Worm (Caenorhabditis elegans) whole organism, midembryonic: ENCODE data around the gene ptr-18.

Experiments
- T22C8.4 ChIP-seq: fragments of 200-800 bp; sonication (Bioruptor generic); IDR thresholded peaks from 2 replicates; pipeline ENCODE4 v1.3.6; 2022; ENCODE audit warnings: missing genetic modification characterization, missing compliant biosample characterization
- ztf-23 ChIP-seq: fragments of 200-800 bp; sonication (Bioruptor generic); IDR thresholded peaks from 2 replicates; pipeline ENCODE4 v1.3.6; 2022; ENCODE audit warnings: missing genetic modification reagents, missing genetic modification characterization, missing compliant biosample characterization

DNA sequence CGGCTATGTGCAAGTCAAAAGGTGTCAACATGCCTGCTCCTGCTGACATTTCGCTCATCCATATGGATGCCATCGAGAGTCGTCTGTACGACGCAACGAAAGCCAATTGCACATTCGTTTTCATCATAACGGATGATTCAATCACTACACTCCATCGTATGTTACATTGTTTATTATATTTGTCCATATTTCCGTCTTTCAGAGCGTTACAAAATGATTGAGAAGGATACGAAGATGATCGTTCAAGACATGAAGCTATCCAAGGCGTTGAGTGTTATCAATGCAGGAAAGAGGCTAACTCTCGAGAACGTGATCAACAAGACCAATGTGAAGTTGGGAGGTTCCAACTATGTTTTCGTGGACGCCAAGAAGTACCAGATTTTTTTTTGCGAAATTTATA, 43.9 kb upstream of the ptr-18 start:
- TF ChIP-seq ztf-23 (GFP tag; lab: Robert Waterston, UW): no peak
- no peak for TF ChIP-seq T22C8.4 (GFP tag; lab: Robert Waterston, UW)
